Worm (Caenorhabditis elegans): ENCODE measurements around the gene Y55F3AM.5.
"Not testable (repeated sequence)": the region's sequence is repeated elsewhere in the genome, so short reads cannot be mapped to it uniquely, and the experiment has no call there.

Y55F3AM.5 gene

DNA sequence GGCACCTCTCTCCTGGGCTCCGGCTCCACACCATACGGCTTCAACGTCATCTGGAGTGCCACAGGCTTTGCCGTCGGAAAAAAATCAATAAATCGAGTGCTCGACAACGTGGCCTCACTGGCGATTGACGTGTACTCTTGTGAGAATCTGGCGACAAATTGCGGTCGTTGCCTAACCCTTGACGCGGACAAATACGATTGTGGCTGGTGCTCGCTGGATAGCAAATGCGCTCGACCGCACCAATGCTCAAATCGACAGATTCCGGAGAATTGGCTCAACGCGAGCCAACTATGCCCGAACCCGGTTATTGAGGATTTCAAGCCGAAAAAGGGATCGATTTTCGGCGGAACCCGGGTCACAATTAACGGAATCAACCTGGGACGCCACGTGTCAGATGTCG lies 26.6 kb upstream of the Y55F3AM.5 start:
- TF ChIP-seq unc-130 (tag; optimal IDR thresholded peaks at IDR 0.05): no peak
- TF ChIP-seq nhr-90 (tag; optimal IDR thresholded peaks at IDR 0.05; ENCODE audit: poor library complexity): no peak
- TF ChIP-seq fkh-8 (tag; optimal IDR thresholded peaks at IDR 0.05): no peak
- no peak for TF ChIP-seq rnt-1 (tag; optimal IDR thresholded peaks at IDR 0.05)
- TF ChIP-seq efl-3 (GFP tag; optimal IDR thresholded peaks at IDR 0.05): no peak

DNA sequence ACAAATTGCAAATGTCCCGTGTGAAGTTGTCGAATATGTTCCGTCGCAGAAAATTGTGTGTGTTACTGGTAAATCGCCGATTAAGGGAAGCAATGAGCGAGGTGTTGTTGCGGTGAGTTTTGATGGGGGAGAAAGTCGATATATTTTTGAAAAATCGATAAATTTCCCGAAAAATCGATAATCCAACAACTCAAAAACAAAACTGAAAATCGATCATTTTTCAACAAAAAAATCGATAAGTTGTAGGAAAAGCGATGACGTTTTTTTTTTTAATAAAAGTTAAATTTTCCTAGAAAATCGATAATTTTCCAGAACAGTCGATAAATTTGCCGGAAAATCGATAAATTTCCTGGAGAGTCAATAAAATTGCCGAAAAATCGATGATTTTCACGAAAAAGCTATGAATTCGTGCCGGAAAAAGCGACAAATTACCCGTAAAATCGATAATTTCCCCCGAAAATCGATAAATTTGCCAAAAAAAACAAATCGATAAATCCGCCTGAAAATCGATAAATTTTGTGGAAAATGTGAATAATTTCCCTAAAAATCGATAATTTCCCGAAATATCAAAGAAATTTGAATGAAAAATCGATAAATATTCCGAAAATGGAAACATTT lies 26.1 kb upstream of the Y55F3AM.5 start:
- TF ChIP-seq nhr-85 (tag): peak; percentile 48
- no peak for TF ChIP-seq grh-1 (GFP tag; IDR thresholded peaks at IDR 0.05)

DNA sequence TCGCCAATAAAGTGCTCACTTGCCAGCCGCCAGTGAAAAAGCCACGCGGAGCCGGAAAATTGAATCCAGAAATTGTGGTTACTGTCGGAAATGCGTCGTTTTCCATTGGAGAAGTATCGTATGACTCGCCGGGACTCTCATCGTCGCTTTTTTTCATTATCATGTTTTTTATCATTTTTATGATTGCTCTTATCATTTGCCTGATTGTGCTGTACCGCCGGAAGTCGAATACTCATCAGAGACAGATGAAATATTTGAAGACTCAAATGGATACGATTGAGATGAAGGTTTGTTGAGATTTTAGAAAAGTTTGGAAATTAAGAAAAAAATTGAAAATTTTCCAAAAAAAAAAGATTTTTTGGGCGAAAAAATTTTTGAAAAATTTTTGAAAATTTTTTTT lies 22.6 kb upstream of the Y55F3AM.5 start:
- no peak for TF ChIP-seq aly-2 (tag; optimal IDR thresholded peaks at IDR 0.05)
- peak; percentile 28 for TF ChIP-seq elt-2 (tag; optimal IDR thresholded peaks at IDR 0.05)

DNA sequence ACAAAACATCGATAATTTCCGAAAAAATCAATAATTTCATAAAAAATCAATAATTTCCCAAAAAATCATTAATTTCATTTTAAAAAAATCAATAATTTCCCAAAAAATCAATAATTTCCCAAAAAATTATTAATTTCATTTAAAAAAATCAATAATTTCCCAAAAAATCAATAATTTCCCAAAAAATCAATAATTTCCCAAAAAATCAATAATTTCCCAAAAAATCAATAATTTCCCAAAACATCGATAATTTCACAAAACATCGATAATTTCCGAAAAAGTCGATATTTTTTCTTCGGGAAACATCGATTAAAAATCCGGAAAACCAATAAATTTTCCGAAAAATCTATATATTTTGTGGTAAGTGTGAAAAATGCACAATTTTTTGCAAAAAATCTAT lies 20.7 kb upstream of the Y55F3AM.5 start:
- not testable (repeated sequence) for TF ChIP-seq efl-1 (optimal IDR thresholded peaks at IDR 0.05)
- TF ChIP-seq efl-1 (GFP tag; optimal IDR thresholded peaks at IDR 0.05 in 1 of 2): peak in 1 of 2 experiments; percentile 31

DNA sequence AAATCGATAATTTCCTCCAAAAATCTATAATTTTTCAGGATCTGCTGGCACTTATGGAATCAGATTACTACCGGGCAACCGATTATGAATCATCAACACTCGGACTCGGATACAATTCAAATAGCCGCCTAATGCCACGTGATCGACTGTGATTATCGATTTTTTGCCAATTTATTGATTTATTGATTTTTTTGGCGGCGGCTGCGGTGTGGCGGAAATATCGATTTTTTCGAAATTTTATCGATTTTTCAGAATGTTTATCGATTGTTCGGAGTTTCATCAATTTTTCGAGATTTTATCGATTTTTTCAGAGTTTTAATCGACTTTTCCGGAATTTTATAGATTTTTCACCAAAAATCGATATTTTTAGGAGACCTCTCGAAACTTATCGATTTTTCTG lies 15.5 kb upstream of the Y55F3AM.5 start:
- TF ChIP-seq rnt-1 (tag; optimal IDR thresholded peaks at IDR 0.05): no peak
- no peak for TF ChIP-seq lin-15B (tag; optimal IDR thresholded peaks at IDR 0.05)
- no peak for TF ChIP-seq efl-1 (optimal IDR thresholded peaks at IDR 0.05)
- peak in 1 of 2 experiments; percentile 11 for TF ChIP-seq efl-1 (GFP tag; optimal IDR thresholded peaks at IDR 0.05 in 1 of 2)
- no peak for TF ChIP-seq nhr-90 (tag; optimal IDR thresholded peaks at IDR 0.05; ENCODE audit: poor library complexity)
- no peak for TF ChIP-seq nhr-19 (GFP tag; conservative IDR thresholded peaks at IDR 0.05)
- TF ChIP-seq nhr-20 (tag; optimal IDR thresholded peaks at IDR 0.05): no peak
- TF ChIP-seq dpl-1 (GFP tag; optimal IDR thresholded peaks at IDR 0.05): no peak
- TF ChIP-seq lin-14 (GFP tag; optimal IDR thresholded peaks at IDR 0.05): no peak
- TF ChIP-seq nhr-237 (tag; optimal IDR thresholded peaks at IDR 0.05): no peak

DNA sequence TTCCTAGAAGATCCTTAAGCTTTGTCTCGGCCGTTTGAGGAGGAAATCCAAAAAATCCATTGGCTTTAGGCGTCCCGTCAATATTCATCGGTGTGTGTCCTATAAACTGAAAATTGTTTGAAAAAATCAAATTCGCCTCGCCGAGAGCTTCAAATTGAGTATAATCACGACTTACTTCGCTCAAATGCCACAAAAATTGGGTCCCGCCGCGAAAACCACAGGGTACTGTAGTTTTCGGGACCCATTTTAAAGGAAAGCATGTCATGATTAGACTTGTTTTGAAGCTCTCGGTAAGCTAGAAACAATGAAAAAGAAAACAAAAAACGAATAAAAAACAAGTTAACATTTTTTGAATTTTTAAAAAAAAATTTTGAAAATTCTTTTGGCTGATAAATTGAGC lies 8.7 kb upstream of the Y55F3AM.5 start, which contains the start of gene egrh-2:
TSS of gene egrh-2 (minus strand) at position 101 of the 400 bp plus-strand sequence.
- TF ChIP-seq mef-2 (tag; optimal IDR thresholded peaks at IDR 0.05): no peak
- TF ChIP-seq efl-1 (optimal IDR thresholded peaks at IDR 0.05): no peak
- no peak for TF ChIP-seq efl-1 (GFP tag; optimal IDR thresholded peaks at IDR 0.05 in 1 of 2)
- no peak for TF ChIP-seq egl-27 (tag; optimal IDR thresholded peaks at IDR 0.05)
- TF ChIP-seq ceh-82 (tag; optimal IDR thresholded peaks at IDR 0.05): no peak
- TF ChIP-seq alr-1 (tag; optimal IDR thresholded peaks at IDR 0.05; ENCODE audit: borderline replicate concordance): no peak
- no peak for TF ChIP-seq nhr-71 (tag; optimal IDR thresholded peaks at IDR 0.05)
- no peak for TF ChIP-seq Y116A8C.19 (tag; optimal IDR thresholded peaks at IDR 0.05; ENCODE audit: borderline replicate concordance)
- TF ChIP-seq ceh-90 (tag; optimal IDR thresholded peaks at IDR 0.05): no peak
- no peak for TF ChIP-seq unc-62 (GFP tag; optimal IDR thresholded peaks at IDR 0.05)
- TF ChIP-seq swsn-7 (tag; optimal IDR thresholded peaks at IDR 0.05): no peak
- TF ChIP-seq unc-86 (tag; optimal IDR thresholded peaks at IDR 0.05): no peak
- no peak for TF ChIP-seq lsy-2 (tag; optimal IDR thresholded peaks at IDR 0.05)
- TF ChIP-seq ceh-63 (GFP tag; optimal IDR thresholded peaks at IDR 0.05): no peak
- no peak for TF ChIP-seq grh-1 (GFP tag; IDR thresholded peaks at IDR 0.05)

DNA sequence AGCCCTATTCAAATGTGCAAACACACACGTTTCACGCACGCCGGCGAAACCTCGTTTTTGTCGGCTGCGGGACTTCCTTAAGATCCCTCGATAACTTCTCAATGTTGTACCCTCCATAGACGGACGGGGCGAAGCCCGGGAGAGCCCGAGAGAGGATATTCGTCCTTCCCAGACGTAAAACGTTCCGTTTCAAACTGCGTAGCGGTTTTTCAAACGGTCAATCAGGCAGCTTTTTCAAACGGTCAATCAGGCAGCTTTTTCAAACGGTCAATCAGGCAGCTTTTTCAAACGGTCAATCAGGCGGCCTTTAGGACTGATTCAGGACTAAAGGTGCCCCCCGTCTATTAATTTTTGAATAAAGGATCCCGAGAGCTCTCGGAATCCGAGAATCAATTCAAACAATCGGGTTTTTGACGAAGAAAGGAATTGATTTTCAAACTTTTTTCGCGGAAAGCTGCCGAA lies 7.8 kb upstream of the Y55F3AM.5 start:
- TF ChIP-seq pag-3 (tag; optimal IDR thresholded peaks at IDR 0.05; ENCODE audit: borderline replicate concordance, insufficient read depth) (no peak), blmp-1 (tag; optimal IDR thresholded peaks at IDR 0.05) (no peak), elt-2 (tag; optimal IDR thresholded peaks at IDR 0.05) (peak; percentile 11), nhr-19 (GFP tag; conservative IDR thresholded peaks at IDR 0.05) (peak; percentile 38; the same call in 1 of the 2 replicates), sox-4 (tag; optimal IDR thresholded peaks at IDR 0.05) (no peak), dpl-1 (GFP tag; optimal IDR thresholded peaks at IDR 0.05) (peak in 1 of 3 experiments; percentile 12), nhr-71 (tag; optimal IDR thresholded peaks at IDR 0.05) (peak; percentile 42), jun-1 (tag; optimal IDR thresholded peaks at IDR 0.05) (no peak), lin-35 (GFP tag; optimal IDR thresholded peaks at IDR 0.05) (peak in 1 of 2 experiments; percentile 6), snpc-4 (tag; optimal IDR thresholded peaks at IDR 0.05) (peak; percentile 95), sptf-1 (tag; optimal IDR thresholded peaks at IDR 0.05) (no peak), ceh-82 (tag; optimal IDR thresholded peaks at IDR 0.05) (peak in 1 of 3 experiments; percentile 31), swsn-7 (tag; optimal IDR thresholded peaks at IDR 0.05) (peak; percentile 31), nhr-85 (tag) (peak; percentile 25), vab-15 (tag; optimal IDR thresholded peaks at IDR 0.05) (no peak), hlh-17 (GFP tag; optimal IDR thresholded peaks at IDR 0.05; ENCODE audit: borderline replicate concordance) (no peak), lsy-2 (tag; optimal IDR thresholded peaks at IDR 0.05) (no peak)
